Worm (Caenorhabditis elegans) whole organism, L3 larva: ENCODE measurements around the gene T28B11.1.

ENCODE experiments used
- elt-3 ChIP-seq, 3 experiments: fragments of 150-350 bp in 1 of 3; sonication (generic microtip) in 2 of 3; optimal IDR thresholded peaks; 2 replicates in 2 of 3; 4 replicates in 1 of 3; lab custom pipeline; 2014 to 2017; ENCODE audit warnings: missing biosample characterization in 3 of 3, missing genetic modification characterization in 3 of 3
- fkh-10 ChIP-seq: sonication (generic microtip); optimal IDR thresholded peaks from 2 replicates; lab custom pipeline; 2017; ENCODE audit warnings: missing biosample characterization, missing genetic modification reagents, missing genetic modification characterization
- nhr-12 ChIP-seq: fragments of 150-350 bp; optimal IDR thresholded peaks from 2 replicates; lab custom pipeline; 2014; ENCODE audit warnings: missing biosample characterization, missing genetic modification characterization
- pha-4 ChIP-seq: fragments of 150-350 bp; optimal IDR thresholded peaks from 2 replicates; lab custom pipeline; 2014; ENCODE audit warnings: missing biosample characterization, missing genetic modification reagents, missing genetic modification characterization
- unc-62 ChIP-seq: fragments of 150-350 bp; sonication (generic microtip); optimal IDR thresholded peaks from 4 replicates; lab custom pipeline; 2014; ENCODE audit warnings: missing biosample characterization, missing genetic modification reagents, missing genetic modification characterization
- ztf-11 ChIP-seq: fragments of 150-350 bp; optimal IDR thresholded peaks from 2 replicates; lab custom pipeline; 2014; ENCODE audit warnings: missing biosample characterization, missing genetic modification characterization

ce11 chrV:10722595-10722994 is 9.6 kb downstream of the T28B11.1 start:
- TF ChIP-seq fkh-10 (no peak), pha-4 (peak; percentile 70), nhr-12 (no peak), unc-62 (no peak), elt-3 (tag; optimal IDR thresholded peaks at IDR 0.05; lab: Kevin White, UChicago) (no peak), ztf-11 (tag; lab: Kevin White, UChicago) (no peak)
